Worm (Caenorhabditis elegans) whole organism, early embryonic: Measurements from ENCODE around the gene F59A7.11.

ENCODE experiments used
- B0310.2 ChIP-seq: sonication (generic microtip); optimal IDR thresholded peaks from 2 replicates; lab custom pipeline; 2016; ENCODE audit warnings: mild to moderate bottlenecking, missing genetic modification characterization, missing compliant biosample characterization
- F13C5.2 ChIP-seq: sonication (generic microtip); optimal IDR thresholded peaks from 2 replicates; lab custom pipeline; 2017; ENCODE audit warnings: mild to moderate bottlenecking, missing genetic modification characterization, inconsistent platforms, missing compliant biosample characterization
- ama-1 ChIP-seq: fragments of 150-350 bp; optimal IDR thresholded peaks from 2 replicates; lab custom pipeline; 2014
- ceh-13 ChIP-seq: fragments of 200-800 bp; sonication (Bioruptor generic); optimal IDR thresholded peaks from 2 replicates; lab custom pipeline; 2018; ENCODE audit warnings: mild to moderate bottlenecking, missing genetic modification characterization, missing compliant biosample characterization
- ceh-36 ChIP-seq: sonication (generic microtip); optimal IDR thresholded peaks from 2 replicates; lab custom pipeline; 2016; ENCODE audit warnings: missing genetic modification characterization, inconsistent platforms, missing compliant biosample characterization
- flt-1 ChIP-seq: fragments of 200-800 bp; sonication (Bioruptor generic); IDR thresholded peaks from 2 replicates; pipeline ENCODE4 v1.3.6; 2022; ENCODE audit warnings: missing genetic modification characterization, missing compliant biosample characterization
- hmbx-1 ChIP-seq: sonication (generic microtip); optimal IDR thresholded peaks from 2 replicates; lab custom pipeline; 2016; ENCODE audit warnings: mild to moderate bottlenecking, missing genetic modification characterization, missing compliant biosample characterization
- hmg-4 ChIP-seq: fragments of 200-800 bp; sonication (Bioruptor generic); optimal IDR thresholded peaks from 2 replicates; lab custom pipeline; 2018; ENCODE audit warnings: mild to moderate bottlenecking, missing genetic modification characterization, missing compliant biosample characterization
- hnd-1 ChIP-seq: sonication (generic microtip); optimal IDR thresholded peaks from 2 replicates; lab custom pipeline; 2016; ENCODE audit warnings: missing genetic modification characterization, missing compliant biosample characterization
- pes-1 ChIP-seq: fragments of 200-800 bp; sonication (Bioruptor generic); IDR thresholded peaks from 2 replicates; pipeline ENCODE4 v1.3.6; 2022; ENCODE audit warnings: missing genetic modification reagents, missing genetic modification characterization, missing compliant biosample characterization
- scrt-1 ChIP-seq: fragments of 200-800 bp; sonication (Bioruptor generic); IDR thresholded peaks from 2 replicates; pipeline ENCODE4 v1.3.6; 2022; ENCODE audit warnings: missing genetic modification characterization, missing compliant biosample characterization
- sea-1 ChIP-seq: fragments of 200-800 bp; sonication (Bioruptor generic); conservative IDR thresholded peaks from 2 replicates; pipeline ENCODE4 v1.3.6; 2022; ENCODE audit warnings: missing genetic modification characterization, missing compliant biosample characterization
- tbx-11 ChIP-seq: fragments of 200-800 bp; sonication (Bioruptor generic); IDR thresholded peaks from 2 replicates; pipeline ENCODE4 v1.3.6; 2022; ENCODE audit warnings: missing genetic modification characterization, missing compliant biosample characterization
- tra-4 ChIP-seq: sonication (generic microtip); optimal IDR thresholded peaks from 2 replicates; lab custom pipeline; 2017; ENCODE audit warnings: missing genetic modification characterization, missing compliant biosample characterization

- TF ChIP-seq sea-1 (GFP tag; lab: Robert Waterston, UW) (no peak), ama-1 (no peak), hnd-1 (tag; lab: Kevin White, UChicago) (no peak), scrt-1 (no peak), hmg-4 (GFP tag; lab: Kevin White, UChicago) (no peak), tbx-11 (GFP tag; lab: Robert Waterston, UW) (no peak), tra-4 (tag; lab: Kevin White, UChicago) (no peak), pes-1 (GFP tag; lab: Robert Waterston, UW) (no peak), flt-1 (GFP tag; lab: Robert Waterston, UW) (no peak), F13C5.2 (tag; lab: Kevin White, UChicago) (no peak), B0310.2 (tag; lab: Kevin White, UChicago) (no peak), hmbx-1 (no peak), ceh-36 (tag; lab: Kevin White, UChicago) (no peak), ceh-13 (GFP tag; lab: Kevin White, UChicago) (no peak)
Measured at ce11 chrV:2004659-2005058, 9.1 kb downstream of the F59A7.11 start, which contains the start of gene cysl-4.
